Fruit fly (Drosophila melanogaster): Measurements from ENCODE around the gene Vta1.
A peak's percentile ranks its signal among the peaks of the same experiment; 100 is the strongest.

DNA sequence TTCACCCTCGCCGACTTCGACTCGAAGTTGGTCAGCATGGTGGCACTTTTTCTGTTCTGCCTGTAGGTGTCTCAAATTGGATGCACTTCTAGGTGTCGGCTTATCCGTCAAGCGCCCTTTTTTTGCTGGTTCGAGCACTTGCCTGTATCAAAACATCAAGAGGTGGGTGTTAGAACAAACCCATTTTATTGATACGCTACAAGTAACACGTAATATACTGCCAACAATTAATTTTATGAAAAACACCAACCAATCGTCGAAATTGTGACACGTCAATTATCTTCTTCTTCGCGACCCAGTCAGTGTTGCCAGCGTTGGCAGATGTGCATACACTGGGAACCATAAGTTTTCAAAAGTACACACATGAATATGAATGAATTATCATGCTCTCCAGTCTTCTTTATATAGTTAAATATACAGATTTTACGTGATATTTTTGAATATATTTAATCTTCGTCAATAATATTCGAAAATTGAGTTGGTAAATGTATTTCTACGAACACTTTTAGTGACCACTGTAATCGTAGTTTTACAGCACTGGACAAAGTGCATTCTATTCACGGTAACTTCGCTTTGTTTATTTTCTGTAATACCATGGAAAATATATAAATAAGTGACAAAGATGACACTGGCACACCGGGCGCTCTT is 7.7 kb downstream of the Vta1 start, which contains the start of the genes alphaCOP and CG13919:
- TF ChIP-seq Abd-B (GFP tag; optimal IDR thresholded peaks at IDR 0.05) (no peak), sage (GFP tag; optimal IDR thresholded peaks at IDR 0.05) (no peak), N (GFP tag; optimal IDR thresholded peaks at IDR 0.05) (no peak), usp (GFP tag; optimal IDR thresholded peaks at IDR 0.05) (no peak), pan (optimal IDR thresholded peaks at IDR 0.05) (no peak), Jra (GFP tag; optimal IDR thresholded peaks at IDR 0.05) (peak; percentile 96), Vsx2 (GFP tag; optimal IDR thresholded peaks at IDR 0.05; ENCODE audit: partially characterized antibody) (no peak), OdsH (GFP tag; optimal IDR thresholded peaks at IDR 0.05) (peak; percentile 97)

All from whole organism, wandering third instar larva.